Fruit fly (Drosophila melanogaster) S2 (cell line): ENCODE results near the gene Patj.

Source experiments
- CG8478 ChIP-seq: fragments of >200 bp; optimal IDR thresholded peaks from 2 replicates; lab custom pipeline; 2018
- CTCF ChIP-seq, 2 experiments: fragments of >200 bp; optimal IDR thresholded peaks; 2 replicates each; lab custom pipeline; 2018

dm6 chr3L:1789339-1789738 is 9.3 kb upstream of the Patj start:
- TF ChIP-seq CTCF (optimal IDR thresholded peaks at IDR 0.05; lab: Kevin White, UChicago) (no peak), CG8478 (no peak)
